Worm (Caenorhabditis elegans): Measurements from ENCODE around the gene che-12.

- no peak for TF ChIP-seq zfp-3 (GFP tag; conservative IDR thresholded peaks at IDR 0.05)
- no peak for TF ChIP-seq nhr-25 (tag; optimal IDR thresholded peaks at IDR 0.05; ENCODE audit: borderline replicate concordance, insufficient read depth)
- no peak for TF ChIP-seq egl-43 (GFP tag; IDR thresholded peaks at IDR 0.05)
- no peak for TF ChIP-seq ceh-28 (tag; optimal IDR thresholded peaks at IDR 0.05)
- TF ChIP-seq lsy-2 (tag; optimal IDR thresholded peaks at IDR 0.05), result no peak
- no peak for TF ChIP-seq F49E8.2 (tag; optimal IDR thresholded peaks at IDR 0.05; ENCODE audit: borderline replicate concordance)
- no peak for TF ChIP-seq mdl-1 (tag; optimal IDR thresholded peaks at IDR 0.05)
- no peak for TF ChIP-seq ztf-11 (tag; optimal IDR thresholded peaks at IDR 0.05)
- TF ChIP-seq ceh-82 (tag; optimal IDR thresholded peaks at IDR 0.05), result no peak
- no peak for TF ChIP-seq cey-2 (tag; optimal IDR thresholded peaks at IDR 0.05; ENCODE audit: borderline replicate concordance, insufficient read depth)
Measured at ce11 chrV:10291848-10292247, 15.3 kb downstream of the che-12 start.

All from whole organism, L4 larva.